Worm (Caenorhabditis elegans): ENCODE results near the gene gmeb-3.

DNA sequence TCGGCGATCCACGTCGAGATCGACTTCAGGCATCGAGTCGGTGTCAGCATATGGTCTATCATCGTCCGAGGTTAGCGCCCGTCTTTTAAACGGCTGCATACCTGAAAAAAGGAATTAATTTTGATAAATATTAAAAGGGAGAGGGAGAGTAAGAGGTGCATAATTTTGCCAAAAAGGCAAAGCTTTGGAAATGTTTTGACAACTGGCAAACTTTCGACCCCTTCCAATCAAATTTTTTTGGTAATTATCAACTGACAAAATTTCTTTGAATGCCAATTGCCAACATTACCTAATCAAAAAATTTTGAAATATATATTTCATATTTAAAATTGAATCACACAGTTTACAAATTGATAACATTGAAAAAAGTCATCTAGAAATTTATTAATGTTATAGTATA lies 51.3 kb downstream of the gmeb-3 start, which contains the start of gene dpy-27:
- TF ChIP-seq nhr-76 (tag; optimal IDR thresholded peaks at IDR 0.05) (no peak), hpl-2 (GFP tag; optimal IDR thresholded peaks at IDR 0.05) (no peak), unc-62 (GFP tag; optimal IDR thresholded peaks at IDR 0.05) (no peak), ceh-88 (GFP tag; IDR thresholded peaks at IDR 0.05) (no peak), xbp-1 (tag; optimal IDR thresholded peaks at IDR 0.05) (no peak), unc-130 (tag; optimal IDR thresholded peaks at IDR 0.05) (no peak), pag-3 (tag; optimal IDR thresholded peaks at IDR 0.05; ENCODE audit: borderline replicate concordance, insufficient read depth) (no peak), nhr-71 (tag; optimal IDR thresholded peaks at IDR 0.05) (no peak), vab-15 (tag; optimal IDR thresholded peaks at IDR 0.05) (no peak), lin-13 (GFP tag; optimal IDR thresholded peaks at IDR 0.05) (no peak), nhr-12 (tag; optimal IDR thresholded peaks at IDR 0.05) (no peak), dpl-1 (GFP tag; optimal IDR thresholded peaks at IDR 0.05) (no peak)
